Fruit fly (Drosophila melanogaster) whole organism, wandering third instar larva: ENCODE data around the gene dmrt93B.
A peak's percentile ranks its signal among the peaks of the same experiment; 100 is the strongest.

Source experiments
- Abd-B ChIP-seq: fragments of >200 bp; optimal IDR thresholded peaks from 2 replicates; lab custom pipeline; 2017; ENCODE audit warnings: missing biosample characterization, missing genetic modification characterization
- CG32264 ChIP-seq: fragments of 200-800 bp; sonication (Bioruptor generic); optimal IDR thresholded peaks from 2 replicates; lab custom pipeline; 2016; ENCODE audit warnings: missing biosample characterization, missing genetic modification characterization
- CG9705 ChIP-seq: fragments of 200-800 bp; sonication (Bioruptor generic); optimal IDR thresholded peaks from 2 replicates; lab custom pipeline; 2018; ENCODE audit warnings: missing biosample characterization, mild to moderate bottlenecking, missing genetic modification characterization
- CrebA ChIP-seq: fragments of 200-800 bp; sonication (Bioruptor generic); optimal IDR thresholded peaks from 2 replicates; lab custom pipeline; 2016; ENCODE audit warnings: missing biosample characterization, mild to moderate bottlenecking, missing genetic modification characterization, borderline replicate concordance
- Dfd ChIP-seq: fragments of >200 bp; optimal IDR thresholded peaks from 2 replicates; lab custom pipeline; 2017; ENCODE audit warnings: missing biosample characterization, missing genetic modification characterization
- Dif ChIP-seq: fragments of 200-275, 200-300 bp; sonication (Bioruptor generic); optimal IDR thresholded peaks from 2 replicates; lab custom pipeline; 2018; ENCODE audit warnings: missing biosample characterization, missing genetic modification characterization; ENCODE audit not compliant: partially characterized antibody
- GATAd ChIP-seq: sonication (Bioruptor generic); optimal IDR thresholded peaks from 2 replicates; lab custom pipeline; 2016; ENCODE audit warnings: missing biosample characterization, missing genetic modification characterization
- HLH106 ChIP-seq: fragments of 200-800 bp; optimal IDR thresholded peaks from 3 replicates; lab custom pipeline; 2019; ENCODE audit warnings: missing biosample characterization, mild to moderate bottlenecking, missing genetic modification characterization, moderate library complexity
- Hnf4 ChIP-seq: fragments of 200-800 bp; sonication (Bioruptor generic); optimal IDR thresholded peaks from 2 replicates; lab custom pipeline; 2016; ENCODE audit warnings: missing biosample characterization, mild to moderate bottlenecking, missing genetic modification characterization
- Hr78 ChIP-seq: fragments of >200 bp; optimal IDR thresholded peaks from 2 replicates; lab custom pipeline; 2017; ENCODE audit warnings: missing biosample characterization, missing genetic modification characterization
- Hr83 ChIP-seq: fragments of 200-300 bp; sonication (Bioruptor generic); optimal IDR thresholded peaks from 2 replicates; lab custom pipeline; 2016; ENCODE audit warnings: missing biosample characterization, mild to moderate bottlenecking, missing genetic modification characterization, moderate library complexity; ENCODE audit not compliant: poor library complexity, severe bottlenecking
- Jra ChIP-seq: sonication (Bioruptor generic); optimal IDR thresholded peaks from 2 replicates; lab custom pipeline; 2016; ENCODE audit warnings: missing biosample characterization, missing genetic modification characterization
- Mio ChIP-seq: sonication (Bioruptor generic); optimal IDR thresholded peaks from 2 replicates; lab custom pipeline; 2016; ENCODE audit warnings: missing biosample characterization, missing genetic modification characterization
- Myc ChIP-seq: fragments of >200 bp; optimal IDR thresholded peaks from 2 replicates; lab custom pipeline; 2017
- N ChIP-seq: fragments of >200 bp; optimal IDR thresholded peaks from 2 replicates; lab custom pipeline; 2018; ENCODE audit warnings: missing biosample characterization, missing external identifiers, missing genetic modification characterization
- OdsH ChIP-seq: fragments of 200-800 bp; sonication (Bioruptor generic); optimal IDR thresholded peaks from 2 replicates; lab custom pipeline; 2016; ENCODE audit warnings: missing biosample characterization, mild to moderate bottlenecking, missing genetic modification characterization
- Rel ChIP-seq, 2 experiments: fragments of 200-800 bp; sonication (Bioruptor generic) in 1 of 2; optimal IDR thresholded peaks; 2 replicates in 1 of 2; 3 replicates in 1 of 2; lab custom pipeline; 2016 to 2019; ENCODE audit warnings: mild to moderate bottlenecking in 2 of 2, missing biosample characterization in 2 of 2, missing genetic modification characterization in 2 of 2, moderate library complexity in 1 of 2
- Sp1 ChIP-seq: fragments of 200-800 bp; sonication (Bioruptor generic); optimal IDR thresholded peaks from 3 replicates; lab custom pipeline; 2019; ENCODE audit warnings: missing biosample characterization, mild to moderate bottlenecking, missing genetic modification characterization, moderate library complexity
- Vsx2 ChIP-seq: fragments of 200-300, 225-300 bp; sonication (Bioruptor generic); optimal IDR thresholded peaks from 2 replicates; lab custom pipeline; 2018; ENCODE audit warnings: missing biosample characterization, missing genetic modification characterization; ENCODE audit not compliant: partially characterized antibody
- br ChIP-seq: fragments of 200-800 bp; sonication (Bioruptor generic); optimal IDR thresholded peaks from 2 replicates; lab custom pipeline; 2016; ENCODE audit warnings: missing biosample characterization, missing genetic modification characterization
- brk ChIP-seq: fragments of 200-800 bp; sonication (Bioruptor generic); optimal IDR thresholded peaks from 2 replicates; lab custom pipeline; 2016; ENCODE audit warnings: missing biosample characterization, mild to moderate bottlenecking, missing genetic modification characterization
- dl ChIP-seq, 2 experiments: fragments of 175-275, 200-275 bp in 1 of 2; fragments of 200-275 bp in 1 of 2; sonication (Bioruptor generic); optimal IDR thresholded peaks; lab custom pipeline; 2018; ENCODE audit warnings: mild to moderate bottlenecking in 2 of 2, missing biosample characterization in 2 of 2, missing genetic modification characterization in 2 of 2, moderate library complexity in 2 of 2; ENCODE audit not compliant: partially characterized antibody in 2 of 2, insufficient read depth in 1 of 2
- dmrt93B ChIP-seq: fragments of 200-800 bp; sonication (Bioruptor generic); optimal IDR thresholded peaks from 2 replicates; lab custom pipeline; 2018; ENCODE audit warnings: missing biosample characterization, mild to moderate bottlenecking, missing genetic modification characterization
- dsf ChIP-seq: sonication (Bioruptor generic); optimal IDR thresholded peaks from 2 replicates; lab custom pipeline; 2016; ENCODE audit warnings: missing biosample characterization, missing genetic modification characterization, borderline replicate concordance
- ey ChIP-seq: fragments of 200-800 bp; sonication (Bioruptor generic); optimal IDR thresholded peaks from 2 replicates; lab custom pipeline; 2016; ENCODE audit warnings: missing biosample characterization, missing genetic modification characterization
- foxo ChIP-seq, 2 experiments: fragments of 200-800 bp; sonication (Bioruptor generic); optimal IDR thresholded peaks; 2 replicates in 1 of 2; 3 replicates in 1 of 2; lab custom pipeline; 2016 to 2017; ENCODE audit warnings: missing biosample characterization in 2 of 2, missing genetic modification characterization in 2 of 2
- fru ChIP-seq: fragments of 200-800 bp; sonication (Bioruptor generic); optimal IDR thresholded peaks from 3 replicates; lab custom pipeline; 2016; ENCODE audit warnings: missing biosample characterization, mild to moderate bottlenecking, missing genetic modification characterization
- h ChIP-seq: fragments of 200-800 bp; sonication (Bioruptor generic); optimal IDR thresholded peaks from 3 replicates; lab custom pipeline; 2016; ENCODE audit warnings: missing biosample characterization, mild to moderate bottlenecking, missing genetic modification characterization
- jim ChIP-seq: fragments of 175-275, 200-325 bp; sonication (Bioruptor generic); optimal IDR thresholded peaks from 2 replicates; lab custom pipeline; 2016; ENCODE audit warnings: missing biosample characterization, mild to moderate bottlenecking, missing genetic modification characterization
- lola ChIP-seq: fragments of >200 bp; optimal IDR thresholded peaks from 2 replicates; lab custom pipeline; 2017; ENCODE audit warnings: missing biosample characterization, missing genetic modification characterization
- pan ChIP-seq: fragments of >200 bp; optimal IDR thresholded peaks from 2 replicates; lab custom pipeline; 2017
- psq ChIP-seq: fragments of 200-800 bp; sonication (Bioruptor generic); optimal IDR thresholded peaks from 3 replicates; lab custom pipeline; 2017; ENCODE audit warnings: missing biosample characterization, mild to moderate bottlenecking, missing genetic modification characterization, moderate library complexity
- rgr ChIP-seq: fragments of 200-800 bp; sonication (Bioruptor generic); optimal IDR thresholded peaks from 3 replicates; lab custom pipeline; 2016; ENCODE audit warnings: missing biosample characterization, mild to moderate bottlenecking, missing genetic modification characterization
- sage ChIP-seq: fragments of 200-800 bp; sonication (Bioruptor generic); optimal IDR thresholded peaks from 2 replicates; lab custom pipeline; 2016; ENCODE audit warnings: missing biosample characterization, mild to moderate bottlenecking, missing genetic modification characterization
- sv ChIP-seq: fragments of 200-800 bp; sonication (Bioruptor generic); optimal IDR thresholded peaks from 3 replicates; lab custom pipeline; 2016; ENCODE audit warnings: missing biosample characterization, missing genetic modification characterization
- tai ChIP-seq: sonication (Bioruptor generic); optimal IDR thresholded peaks from 2 replicates; lab custom pipeline; 2016; ENCODE audit warnings: missing biosample characterization, missing genetic modification characterization
- usp ChIP-seq: fragments of >200 bp; optimal IDR thresholded peaks from 2 replicates; lab custom pipeline; 2017; ENCODE audit warnings: missing biosample characterization, missing genetic modification characterization
- woc ChIP-seq: sonication (Bioruptor generic); optimal IDR thresholded peaks from 2 replicates; lab custom pipeline; 2016; ENCODE audit warnings: missing biosample characterization, mild to moderate bottlenecking, missing genetic modification characterization

dmrt93B gene

DNA sequence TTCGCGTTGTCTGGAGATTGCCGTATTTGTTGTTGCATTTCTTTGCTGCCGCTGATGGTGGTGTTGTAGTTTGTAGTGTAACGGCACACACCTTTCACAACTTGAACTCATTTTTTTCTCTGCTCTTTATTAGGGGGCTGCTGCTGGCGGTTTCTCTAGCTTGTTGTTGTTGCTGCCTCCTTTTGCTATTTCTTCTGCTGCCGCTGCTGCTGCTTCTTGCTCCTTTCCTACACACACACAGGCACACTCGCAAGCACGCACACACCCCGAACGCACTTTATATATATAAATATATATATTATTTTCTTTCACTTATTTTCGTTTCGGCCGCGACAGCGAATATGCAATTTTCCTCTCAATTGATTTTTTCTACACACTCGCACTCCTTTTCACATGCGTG is 23.4 kb downstream of the dmrt93B start:
- TF ChIP-seq Abd-B (GFP tag; lab: Kevin White, UChicago) (no peak), brk (GFP tag; lab: Kevin White, UChicago) (no peak), lola (GFP tag; lab: Kevin White, UChicago) (no peak), Jra (GFP tag; lab: Kevin White, UChicago) (no peak), Myc (lab: Kevin White, UChicago) (no peak), usp (GFP tag; lab: Kevin White, UChicago) (no peak), Sp1 (no peak), dmrt93B (GFP tag; lab: Kevin White, UChicago) (no peak), CrebA (GFP tag; lab: Kevin White, UChicago) (no peak), CG32264 (GFP tag; lab: Kevin White, UChicago) (no peak), psq (GFP tag; lab: Kevin White, UChicago) (no peak), Dif (GFP tag; lab: Kevin White, UChicago) (no peak), foxo (GFP tag; optimal IDR thresholded peaks at IDR 0.05; lab: Kevin White, UChicago) (no peak), woc (no peak)

DNA sequence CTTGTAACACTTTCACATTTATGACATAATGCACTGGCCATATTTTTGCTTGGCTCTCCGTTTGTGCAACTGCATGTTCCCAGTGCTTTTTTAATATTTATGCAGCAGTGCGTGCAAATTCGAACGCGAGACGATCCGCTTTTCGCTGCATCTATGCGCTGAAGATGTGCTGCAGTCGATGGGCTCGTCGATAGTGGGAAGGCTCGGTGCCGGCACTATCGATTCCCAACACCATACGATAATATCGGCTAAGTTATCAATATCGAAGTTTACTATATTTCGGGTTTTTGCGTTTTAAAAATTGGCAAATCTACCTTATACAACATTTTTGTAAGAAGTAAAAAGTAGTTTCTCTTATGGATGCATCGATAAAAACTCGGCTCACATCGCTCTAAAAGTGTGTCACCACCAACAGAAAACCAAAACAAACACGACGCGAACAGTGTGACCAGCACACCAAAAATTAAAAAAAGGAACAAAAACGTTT is 23.9 kb downstream of the dmrt93B start, which contains the start of gene RhoGAP93B:
Gene RhoGAP93B (minus strand): TSS at position 197 of the 487 bp plus-strand sequence.
- TF ChIP-seq lola (GFP tag; lab: Kevin White, UChicago) (no peak), Mio (peak; percentile 40), HLH106 (peak; percentile 84), Dif (GFP tag; lab: Kevin White, UChicago) (no peak), fru (peak; percentile 91), Vsx2 (no peak), dsf (GFP tag; lab: Kevin White, UChicago) (peak; percentile 93), sage (GFP tag; lab: Kevin White, UChicago) (no peak), psq (GFP tag; lab: Kevin White, UChicago) (peak; percentile 82), ey (GFP tag; lab: Kevin White, UChicago) (peak; percentile 75), Sp1 (peak; percentile 80), CG9705 (GFP tag; lab: Kevin White, UChicago) (peak; percentile 84), jim (GFP tag; lab: Kevin White, UChicago) (peak; percentile 29), CG32264 (GFP tag; lab: Kevin White, UChicago) (peak; percentile 65), pan (no peak), Abd-B (GFP tag; lab: Kevin White, UChicago) (no peak), Rel (GFP tag; optimal IDR thresholded peaks at IDR 0.05; lab: Kevin White, UChicago) (no peak), Rel (tag; optimal IDR thresholded peaks at IDR 0.05; lab: Kevin White, UChicago) (peak; percentile 68), br (GFP tag; lab: Kevin White, UChicago) (peak; percentile 83), Hnf4 (no peak), usp (GFP tag; lab: Kevin White, UChicago) (no peak), Jra (GFP tag; lab: Kevin White, UChicago) (peak; percentile 97), sv (GFP tag; lab: Kevin White, UChicago) (peak; percentile 35), woc (peak; percentile 87), Hr83 (peak; percentile 53), Hr78 (GFP tag; lab: Kevin White, UChicago) (no peak), rgr (GFP tag; lab: Kevin White, UChicago) (peak; percentile 83), Dfd (GFP tag; lab: Kevin White, UChicago) (no peak), foxo (GFP tag; optimal IDR thresholded peaks at IDR 0.05; lab: Kevin White, UChicago) (peak; percentile 36 to 83), OdsH (GFP tag; lab: Kevin White, UChicago) (peak; percentile 65), h (peak; percentile 82), dl (GFP tag; optimal IDR thresholded peaks at IDR 0.05; lab: Kevin White, UChicago; ENCODE audit: insufficient read depth in 1 of 2, partially characterized antibody in 2 of 2) (no peak), brk (GFP tag; lab: Kevin White, UChicago) (no peak), tai (no peak), dmrt93B (GFP tag; lab: Kevin White, UChicago) (no peak), N (no peak), Myc (lab: Kevin White, UChicago) (peak; percentile 19), GATAd (GFP tag; lab: Kevin White, UChicago) (no peak), CrebA (GFP tag; lab: Kevin White, UChicago) (no peak)
